Fruit fly (Drosophila melanogaster) ovary, adult (tissue): Measurements from ENCODE around the gene stumps.

Source experiments
- CG17801 ChIP-seq: fragments of 200-800 bp; optimal IDR thresholded peaks from 2 replicates; lab custom pipeline; 2019; ENCODE audit warnings: missing biosample characterization, mild to moderate bottlenecking, missing genetic modification characterization, moderate library complexity; ENCODE audit not compliant: partially characterized antibody

Gene stumps

dm6 chr3R:14654231-14654975 lies 77.4 kb downstream of the stumps start:
- TF ChIP-seq CG17801 (GFP tag; lab: Kevin White, UChicago) = no peak

dm6 chr3R:14654976-14655896 lies 78.2 kb downstream of the stumps start:
- peak; percentile 89 for TF ChIP-seq CG17801 (GFP tag; lab: Kevin White, UChicago)

- no peak for TF ChIP-seq CG17801 (GFP tag; lab: Kevin White, UChicago)
Measured at dm6 chr3R:14655912-14656700, 79.1 kb downstream of the stumps start.

- no peak for TF ChIP-seq CG17801 (GFP tag; lab: Kevin White, UChicago)
Measured at dm6 chr3R:14656760-14657604, 80.0 kb downstream of the stumps start, which contains the start of gene CG3505. TSS of gene CG3505 (plus strand) at chr3R:14657447.

- TF ChIP-seq CG17801 (GFP tag; lab: Kevin White, UChicago) = no peak
Measured at dm6 chr3R:14657605-14657910, 80.5 kb downstream of the stumps start.
